ENCODE assay signal across 1 fruit fly cellular context in the genomic region with DNA sequence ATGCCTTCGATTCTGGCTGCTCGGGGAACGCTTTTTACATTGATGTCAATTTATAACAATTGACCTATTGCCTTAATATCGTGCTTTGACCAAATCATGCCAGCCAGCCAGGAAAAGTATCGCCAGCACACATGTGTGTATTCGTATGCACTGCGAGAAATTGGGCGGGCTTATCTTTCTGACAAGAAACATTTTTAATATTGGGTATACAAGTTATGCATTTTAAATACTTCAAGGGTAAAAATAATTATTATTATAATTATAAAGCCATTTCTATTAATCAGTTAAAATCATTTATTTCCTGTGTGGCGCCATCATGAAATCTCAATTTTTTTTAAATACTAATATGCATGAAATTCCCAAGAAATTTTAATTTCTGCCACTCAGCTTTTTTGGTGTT.
TF ChIP-seq lines count a peak whose summit lies in the region.

No protein-coding gene starts in this region.

TF ChIP-seq in whole organism, embryonic, 481 proteins besides CTCF, POLR2A, EP300 and RAD21 (continued from another document and continues in another):
- TF ChIP-seq zf30C (GFP tag; optimal IDR thresholded peaks at IDR 0.05; lab: Kevin White, UChicago) (no peak), CG7839 (tag; optimal IDR thresholded peaks at IDR 0.05; lab: Kevin White, UChicago) (peak; percentile 57), CG13123 (GFP tag; optimal IDR thresholded peaks at IDR 0.05; lab: Kevin White, UChicago) (no peak), run (tag; optimal IDR thresholded peaks at IDR 0.05; lab: Kevin White, UChicago) (no peak), sob (GFP tag; IDR thresholded peaks at IDR 0.05; lab: Robert Waterston, UW) (no peak), odd (GFP tag; optimal IDR thresholded peaks at IDR 0.05; lab: Kevin White, UChicago) (no peak), CG14441 (GFP tag; IDR thresholded peaks at IDR 0.05; lab: Robert Waterston, UW) (0 out of 2 replicates have a peak, but pooled peaks have one; percentile 19), sisA (GFP tag; IDR thresholded peaks at IDR 0.05; lab: Robert Waterston, UW) (peak; percentile 45), tgo (GFP tag; IDR thresholded peaks at IDR 0.05; lab: Robert Waterston, UW) (peak; percentile 31; the same call in 1 of the 3 replicates), bcd (GFP tag; optimal IDR thresholded peaks at IDR 0.05; lab: Kevin White, UChicago) (peak; percentile 40), CG10654 (GFP tag; optimal IDR thresholded peaks at IDR 0.05; lab: Kevin White, UChicago) (no peak), Bdp1 (GFP tag; optimal IDR thresholded peaks at IDR 0.05; lab: Kevin White, UChicago) (no peak), CG10979 (tag; optimal IDR thresholded peaks at IDR 0.05; lab: Kevin White, UChicago) (peak; percentile 66), CG1024 (GFP tag; IDR thresholded peaks at IDR 0.05; lab: Robert Waterston, UW) (0 out of 2 replicates have a peak, but pooled peaks have one; percentile 26), NK7.1 (GFP tag; optimal IDR thresholded peaks at IDR 0.05; lab: Kevin White, UChicago) (no peak), Hr39 (optimal IDR thresholded peaks at IDR 0.05; lab: Kevin White, UChicago) (no peak), CG11504 (tag; optimal IDR thresholded peaks at IDR 0.05; lab: Kevin White, UChicago) (peak; percentile 57), trem (tag; optimal IDR thresholded peaks at IDR 0.05; lab: Kevin White, UChicago) (peak; percentile 33), CG11723 (GFP tag; optimal IDR thresholded peaks at IDR 0.05; lab: Kevin White, UChicago) (no peak), CG3407 (GFP tag; optimal IDR thresholded peaks at IDR 0.05; lab: Kevin White, UChicago) (no peak), E2f1 (GFP tag; IDR thresholded peaks at IDR 0.05; lab: Robert Waterston, UW) (peak; percentile 28; the same call in 1 of the 2 replicates), psq (GFP tag; optimal IDR thresholded peaks at IDR 0.05; lab: Kevin White, UChicago) (no peak), tna (GFP tag; IDR thresholded peaks at IDR 0.05; lab: Robert Waterston, UW; ENCODE audit: partially characterized antibody) (no peak), Dfd (GFP tag; optimal IDR thresholded peaks at IDR 0.05; lab: Kevin White, UChicago) (no peak), pfk (GFP tag; optimal IDR thresholded peaks at IDR 0.05; lab: Kevin White, UChicago) (no peak), fd96Cb (tag; optimal IDR thresholded peaks at IDR 0.05; lab: Kevin White, UChicago) (peak; percentile 63), sens (GFP tag; lab: Kevin White, UChicago) (peak; percentile 39), chm (GFP tag; IDR thresholded peaks at IDR 0.05; lab: Robert Waterston, UW) (no peak), CG2875 (GFP tag; optimal IDR thresholded peaks at IDR 0.05; lab: Kevin White, UChicago) (peak; percentile 21), phol (tag; optimal IDR thresholded peaks at IDR 0.05; lab: Kevin White, UChicago) (peak; percentile 67), row (GFP tag; IDR thresholded peaks at IDR 0.05; lab: Robert Waterston, UW) (peak; percentile 50; the same call in 2 of the 3 replicates), Antp (GFP tag; optimal IDR thresholded peaks at IDR 0.05; lab: Kevin White, UChicago) (no peak), CG17328 (GFP tag; IDR thresholded peaks at IDR 0.05; lab: Robert Waterston, UW) (peak; percentile 64), bsh (GFP tag; optimal IDR thresholded peaks at IDR 0.05; lab: Kevin White, UChicago) (peak in 1 of 2 experiments; percentile 69), ewg (GFP tag; optimal IDR thresholded peaks at IDR 0.05; lab: Kevin White, UChicago) (peak; percentile 9), HLH54F (GFP tag; optimal IDR thresholded peaks at IDR 0.05; lab: Kevin White, UChicago) (no peak), CG4360 (GFP tag; IDR thresholded peaks at IDR 0.05; lab: Robert Waterston, UW) (no peak), corto (GFP tag; optimal IDR thresholded peaks at IDR 0.05; lab: Kevin White, UChicago) (no peak), CG1602 (GFP tag; optimal IDR thresholded peaks at IDR 0.05; lab: Kevin White, UChicago) (peak; percentile 32), unpg (GFP tag; optimal IDR thresholded peaks at IDR 0.05; lab: Kevin White, UChicago) (peak; percentile 40), stwl (tag; optimal IDR thresholded peaks at IDR 0.05; lab: Kevin White, UChicago) (no peak), ab (GFP tag; optimal IDR thresholded peaks at IDR 0.05; lab: Kevin White, UChicago) (no peak), Lim3 (GFP tag; IDR thresholded peaks at IDR 0.05; lab: Robert Waterston, UW) (no peak), dan (GFP tag; IDR thresholded peaks at IDR 0.05; lab: Robert Waterston, UW) (no peak), Awh (GFP tag; IDR thresholded peaks at IDR 0.05; lab: Robert Waterston, UW) (peak; percentile 39; the same call in 1 of the 2 replicates), Optix (GFP tag; IDR thresholded peaks at IDR 0.05; lab: Robert Waterston, UW) (0 out of 3 replicates have a peak, but pooled peaks have one; percentile 11), CG14710 (tag; optimal IDR thresholded peaks at IDR 0.05; lab: Kevin White, UChicago) (peak; percentile 46), HLH3B (GFP tag; IDR thresholded peaks at IDR 0.05; lab: Robert Waterston, UW) (peak; percentile 11; the same call in 1 of the 2 replicates), D (optimal IDR thresholded peaks at IDR 0.05; lab: Kevin White, UChicago) (no peak), D (GFP tag; optimal IDR thresholded peaks at IDR 0.05; lab: Kevin White, UChicago) (peak; percentile 32), CG4707 (GFP tag; optimal IDR thresholded peaks at IDR 0.05; lab: Kevin White, UChicago) (no peak), otp (GFP tag; IDR thresholded peaks at IDR 0.05; lab: Robert Waterston, UW) (0 out of 3 replicates have a peak, but pooled peaks have one; percentile 20), PHDP (tag; optimal IDR thresholded peaks at IDR 0.05; lab: Kevin White, UChicago) (no peak), CG4730 (GFP tag; IDR thresholded peaks at IDR 0.05; lab: Robert Waterston, UW) (0 out of 2 replicates have a peak, but pooled peaks have one; percentile 17), pan (optimal IDR thresholded peaks at IDR 0.05; lab: Kevin White, UChicago) (no peak), pan (GFP tag; optimal IDR thresholded peaks at IDR 0.05 in 1 of 2, IDR thresholded peaks at IDR 0.05 in 1 of 2) (peak in 1 of 2 experiments; percentile 54), slbo (GFP tag; IDR thresholded peaks at IDR 0.05; lab: Robert Waterston, UW) (peak; percentile 51), CG15514 (GFP tag; optimal IDR thresholded peaks at IDR 0.05; lab: Kevin White, UChicago) (no peak), Dad (GFP tag; optimal IDR thresholded peaks at IDR 0.05; lab: Kevin White, UChicago) (no peak), tio (GFP tag; optimal IDR thresholded peaks at IDR 0.05; lab: Kevin White, UChicago) (no peak), CG3281 (GFP tag; optimal IDR thresholded peaks at IDR 0.05; lab: Kevin White, UChicago) (peak; percentile 13), CG11398 (GFP tag; optimal IDR thresholded peaks at IDR 0.05; lab: Kevin White, UChicago) (no peak), crol (GFP tag; IDR thresholded peaks at IDR 0.05; lab: Robert Waterston, UW) (no peak), gro (GFP tag; optimal IDR thresholded peaks at IDR 0.05; lab: Kevin White, UChicago) (no peak), CG12659 (GFP tag; optimal IDR thresholded peaks at IDR 0.05; lab: Kevin White, UChicago) (no peak), CG13775 (GFP tag; optimal IDR thresholded peaks at IDR 0.05; lab: Kevin White, UChicago) (no peak), CG8388 (GFP tag; optimal IDR thresholded peaks at IDR 0.05; lab: Kevin White, UChicago) (peak; percentile 32), gcm (GFP tag; optimal IDR thresholded peaks at IDR 0.05; lab: Kevin White, UChicago) (no peak), CG13424 (tag; optimal IDR thresholded peaks at IDR 0.05; lab: Kevin White, UChicago) (peak; percentile 40), CG16863 (GFP tag; optimal IDR thresholded peaks at IDR 0.05; lab: Kevin White, UChicago) (no peak), E2f2 (GFP tag; IDR thresholded peaks at IDR 0.05; lab: Robert Waterston, UW) (0 out of 2 replicates have a peak, but pooled peaks have one; percentile 8), CG16815 (GFP tag; optimal IDR thresholded peaks at IDR 0.05; lab: Kevin White, UChicago) (no peak), Max (GFP tag; optimal IDR thresholded peaks at IDR 0.05; lab: Kevin White, UChicago) (no peak), CG10543 (GFP tag; optimal IDR thresholded peaks at IDR 0.05; lab: Kevin White, UChicago) (no peak), esg (GFP tag; conservative IDR thresholded peaks at IDR 0.05; lab: Robert Waterston, UW) (0 out of 2 replicates have a peak, but pooled peaks have one; percentile 21), caup (GFP tag; optimal IDR thresholded peaks at IDR 0.05; lab: Kevin White, UChicago; ENCODE audit: severe bottlenecking) (no peak), CG30403 (GFP tag; optimal IDR thresholded peaks at IDR 0.05; lab: Kevin White, UChicago) (peak; percentile 22), ara (GFP tag; IDR thresholded peaks at IDR 0.05; lab: Robert Waterston, UW) (no peak), CG2120 (GFP tag; optimal IDR thresholded peaks at IDR 0.05; lab: Kevin White, UChicago) (no peak), CG7556 (GFP tag; optimal IDR thresholded peaks at IDR 0.05; lab: Kevin White, UChicago) (no peak), sna (GFP tag; IDR thresholded peaks at IDR 0.05; lab: Robert Waterston, UW; ENCODE audit: partially characterized antibody) (no peak), CG16779 (GFP tag; IDR thresholded peaks at IDR 0.05; lab: Robert Waterston, UW) (no peak), CG5245 (GFP tag; optimal IDR thresholded peaks at IDR 0.05; lab: Kevin White, UChicago) (no peak), CG1832 (GFP tag; optimal IDR thresholded peaks at IDR 0.05; lab: Kevin White, UChicago) (no peak), CG4854 (GFP tag; optimal IDR thresholded peaks at IDR 0.05; lab: Kevin White, UChicago) (no peak), stc (GFP tag; IDR thresholded peaks at IDR 0.05; lab: Robert Waterston, UW) (no peak), CG7987 (GFP tag; optimal IDR thresholded peaks at IDR 0.05; lab: Kevin White, UChicago) (no peak), pnt (GFP tag; optimal IDR thresholded peaks at IDR 0.05; lab: Kevin White, UChicago) (no peak), CG4424 (GFP tag; optimal IDR thresholded peaks at IDR 0.05; lab: Kevin White, UChicago) (peak; percentile 31), CG3838 (GFP tag; optimal IDR thresholded peaks at IDR 0.05; lab: Kevin White, UChicago) (no peak), CG18262 (tag; optimal IDR thresholded peaks at IDR 0.05; lab: Kevin White, UChicago) (peak; percentile 32), Dll (GFP tag; IDR thresholded peaks at IDR 0.05; lab: Robert Waterston, UW; ENCODE audit: partially characterized antibody) (no peak), jumu (GFP tag; optimal IDR thresholded peaks at IDR 0.05; lab: Kevin White, UChicago) (no peak), Chrac-16 (GFP tag; optimal IDR thresholded peaks at IDR 0.05; lab: Kevin White, UChicago) (peak; percentile 7), CG17359 (tag; optimal IDR thresholded peaks at IDR 0.05; lab: Kevin White, UChicago) (no peak), CG10147 (GFP tag; optimal IDR thresholded peaks at IDR 0.05; lab: Kevin White, UChicago) (no peak), CG17612 (GFP tag; IDR thresholded peaks at IDR 0.05; lab: Robert Waterston, UW) (no peak), CG7928 (GFP tag; optimal IDR thresholded peaks at IDR 0.05; lab: Kevin White, UChicago) (no peak), zfh1 (GFP tag; IDR thresholded peaks at IDR 0.05; lab: Robert Waterston, UW) (peak; percentile 58; the same call in 1 of the 3 replicates), Rfx (GFP tag; IDR thresholded peaks at IDR 0.05; lab: Robert Waterston, UW) (peak; percentile 40; the same call in 1 of the 2 replicates), Med (GFP tag; lab: Kevin White, UChicago) (peak; percentile 36), CG3726 (GFP tag; IDR thresholded peaks at IDR 0.05; lab: Robert Waterston, UW) (no peak), Hr78 (GFP tag; optimal IDR thresholded peaks at IDR 0.05; lab: Kevin White, UChicago) (peak in 1 of 2 experiments; percentile 6), Doc2 (GFP tag; IDR thresholded peaks at IDR 0.05; lab: Robert Waterston, UW) (no peak), sens-2 (GFP tag; IDR thresholded peaks at IDR 0.05; lab: Robert Waterston, UW) (no peak), Mes4 (GFP tag; optimal IDR thresholded peaks at IDR 0.05; lab: Kevin White, UChicago) (no peak), dysf (GFP tag; IDR thresholded peaks at IDR 0.05; lab: Robert Waterston, UW) (no peak), Camta (GFP tag; optimal IDR thresholded peaks at IDR 0.05; lab: Kevin White, UChicago) (no peak), ssp (GFP tag; IDR thresholded peaks at IDR 0.05; lab: Robert Waterston, UW) (no peak), CG6254 (GFP tag; optimal IDR thresholded peaks at IDR 0.05; lab: Kevin White, UChicago) (peak; percentile 17), CG31441 (GFP tag; IDR thresholded peaks at IDR 0.05; lab: Robert Waterston, UW) (peak; percentile 56), Blimp-1 (GFP tag; optimal IDR thresholded peaks at IDR 0.05; lab: Kevin White, UChicago) (peak; percentile 59), CG10959 (GFP tag; IDR thresholded peaks at IDR 0.05; lab: Robert Waterston, UW) (no peak), Oli (tag; optimal IDR thresholded peaks at IDR 0.05; lab: Kevin White, UChicago) (peak; percentile 43), az2 (GFP tag; optimal IDR thresholded peaks at IDR 0.05; lab: Kevin White, UChicago) (peak; percentile 25), CG4617 (GFP tag; optimal IDR thresholded peaks at IDR 0.05; lab: Kevin White, UChicago; ENCODE audit: borderline replicate concordance) (no peak), CG9437 (GFP tag; optimal IDR thresholded peaks at IDR 0.05; lab: Kevin White, UChicago) (peak; percentile 21), tll (GFP tag; optimal IDR thresholded peaks at IDR 0.05; lab: Kevin White, UChicago) (no peak), CG17802 (tag; optimal IDR thresholded peaks at IDR 0.05; lab: Kevin White, UChicago) (no peak), ro (GFP tag; IDR thresholded peaks at IDR 0.05; lab: Robert Waterston, UW) (no peak), ERR (GFP tag; optimal IDR thresholded peaks at IDR 0.05; lab: Kevin White, UChicago) (no peak), Ptx1 (GFP tag; IDR thresholded peaks at IDR 0.05; lab: Robert Waterston, UW) (peak; percentile 34; the same call in 1 of the 2 replicates), CG10366 (GFP tag; IDR thresholded peaks at IDR 0.05; lab: Robert Waterston, UW) (peak; percentile 39; the same call in 1 of the 2 replicates), CG9215 (GFP tag; IDR thresholded peaks at IDR 0.05; lab: Robert Waterston, UW) (no peak), HmgZ (tag; optimal IDR thresholded peaks at IDR 0.05; lab: Kevin White, UChicago) (no peak), Pdp1 (GFP tag; optimal IDR thresholded peaks at IDR 0.05; lab: Kevin White, UChicago) (no peak), CG6689 (GFP tag; IDR thresholded peaks at IDR 0.05; lab: Robert Waterston, UW) (peak; percentile 51), Drgx (GFP tag; IDR thresholded peaks at IDR 0.05; lab: Robert Waterston, UW) (no peak), CG9817 (tag; optimal IDR thresholded peaks at IDR 0.05; lab: Kevin White, UChicago) (no peak)
